Worm (Caenorhabditis elegans): ENCODE results near the gene Y54G2A.77.

ce11 chrIV:2798339-2798738 is 35.9 kb downstream of the Y54G2A.77 start, which contains the start of gene Y54G2A.52:
- TF ChIP-seq aly-1 (tag; optimal IDR thresholded peaks at IDR 0.05) (no peak), pes-1 (GFP tag; IDR thresholded peaks at IDR 0.05) (no peak), ama-1 (optimal IDR thresholded peaks at IDR 0.05) (no peak), tbx-11 (GFP tag; IDR thresholded peaks at IDR 0.05) (no peak), hnd-1 (tag; optimal IDR thresholded peaks at IDR 0.05) (no peak), tra-4 (tag; optimal IDR thresholded peaks at IDR 0.05) (no peak), tbx-37 (GFP tag; conservative IDR thresholded peaks at IDR 0.05) (no peak), scrt-1 (GFP tag; IDR thresholded peaks at IDR 0.05) (no peak), B0310.2 (tag; optimal IDR thresholded peaks at IDR 0.05) (no peak), sea-1 (GFP tag; conservative IDR thresholded peaks at IDR 0.05) (no peak), ceh-13 (GFP tag; optimal IDR thresholded peaks at IDR 0.05) (no peak), flt-1 (GFP tag; IDR thresholded peaks at IDR 0.05) (no peak), ceh-36 (tag; optimal IDR thresholded peaks at IDR 0.05) (no peak), hmg-4 (GFP tag; optimal IDR thresholded peaks at IDR 0.05) (no peak)
